Fruit fly (Drosophila melanogaster): ENCODE measurements around the gene CarT.
A peak's percentile ranks its signal among the peaks of the same experiment; 100 is the strongest.

- TF ChIP-seq Dll (GFP tag; IDR thresholded peaks at IDR 0.05; ENCODE audit: partially characterized antibody) (no peak; the same call in 1 of the 4 replicates), MBD-R2 (GFP tag; IDR thresholded peaks at IDR 0.05) (peak; percentile 93), cato (GFP tag; optimal IDR thresholded peaks at IDR 0.05; ENCODE audit: borderline replicate concordance) (no peak)
Observed at dm6 chr2L:20752160-20752559, 22.1 kb upstream of the CarT start, which contains the start of the genes Amacr and Ns4.
